Worm (Caenorhabditis elegans): ENCODE measurements around the gene F57B9.3.

F57B9.3 gene

ce11 chrIII:6903056-6903977 lies 36.3 kb upstream of the F57B9.3 start, which contains the start of the genes brc-2 and T07E3.3:
TSS of gene brc-2 (minus strand) at chrIII:6903106.
TSS of gene T07E3.3 (plus strand) at chrIII:6903877.
- no peak for TF ChIP-seq F13C5.2 (tag; optimal IDR thresholded peaks at IDR 0.05)
- no peak for TF ChIP-seq hmbx-1 (tag; optimal IDR thresholded peaks at IDR 0.05)

ce11 chrIII:6904468-6904867 lies 35.2 kb upstream of the F57B9.3 start:
- no peak for TF ChIP-seq hmg-4 (GFP tag; optimal IDR thresholded peaks at IDR 0.05)
- TF ChIP-seq F13C5.2 (tag; optimal IDR thresholded peaks at IDR 0.05) = no peak
- no peak for TF ChIP-seq B0310.2 (tag; optimal IDR thresholded peaks at IDR 0.05)
- no peak for TF ChIP-seq ets-7 (tag; optimal IDR thresholded peaks at IDR 0.05)
- TF ChIP-seq hnd-1 (tag; optimal IDR thresholded peaks at IDR 0.05) = no peak
- no peak for TF ChIP-seq sea-1 (GFP tag; conservative IDR thresholded peaks at IDR 0.05)
- no peak for TF ChIP-seq flt-1 (GFP tag; IDR thresholded peaks at IDR 0.05)
- TF ChIP-seq pes-1 (GFP tag; IDR thresholded peaks at IDR 0.05) = no peak
- no peak for TF ChIP-seq tbx-11 (GFP tag; IDR thresholded peaks at IDR 0.05)
- no peak for TF ChIP-seq aly-1 (tag; optimal IDR thresholded peaks at IDR 0.05)
- TF ChIP-seq tbx-37 (GFP tag; conservative IDR thresholded peaks at IDR 0.05) = no peak
- no peak for TF ChIP-seq tra-4 (tag; optimal IDR thresholded peaks at IDR 0.05)
- TF ChIP-seq scrt-1 (GFP tag; IDR thresholded peaks at IDR 0.05) = no peak
- no peak for TF ChIP-seq ama-1 (optimal IDR thresholded peaks at IDR 0.05)
- no peak for TF ChIP-seq ceh-13 (GFP tag; optimal IDR thresholded peaks at IDR 0.05)
- TF ChIP-seq hmbx-1 (tag; optimal IDR thresholded peaks at IDR 0.05) = no peak
- TF ChIP-seq ceh-36 (tag; optimal IDR thresholded peaks at IDR 0.05) = no peak

ce11 chrIII:6906409-6906808 lies 33.2 kb upstream of the F57B9.3 start, which contains the start of gene T07E3.2:
TSS of gene T07E3.2 (plus strand) at chrIII:6906709.
- TF ChIP-seq ceh-13 (GFP tag; optimal IDR thresholded peaks at IDR 0.05) (no peak), ama-1 (optimal IDR thresholded peaks at IDR 0.05) (no peak), ceh-36 (tag; optimal IDR thresholded peaks at IDR 0.05) (no peak), F13C5.2 (tag; optimal IDR thresholded peaks at IDR 0.05) (no peak), tra-4 (tag; optimal IDR thresholded peaks at IDR 0.05) (no peak), aly-1 (tag; optimal IDR thresholded peaks at IDR 0.05) (no peak), flt-1 (GFP tag; IDR thresholded peaks at IDR 0.05) (no peak), scrt-1 (GFP tag; IDR thresholded peaks at IDR 0.05) (no peak), tbx-37 (GFP tag; conservative IDR thresholded peaks at IDR 0.05) (no peak), tbx-11 (GFP tag; IDR thresholded peaks at IDR 0.05) (no peak), ets-7 (tag; optimal IDR thresholded peaks at IDR 0.05) (no peak), B0310.2 (tag; optimal IDR thresholded peaks at IDR 0.05) (no peak), hmg-4 (GFP tag; optimal IDR thresholded peaks at IDR 0.05) (no peak), hmbx-1 (tag; optimal IDR thresholded peaks at IDR 0.05) (no peak)

- TF ChIP-seq ceh-13 (GFP tag; optimal IDR thresholded peaks at IDR 0.05) (no peak), F13C5.2 (tag; optimal IDR thresholded peaks at IDR 0.05) (no peak), hmg-4 (GFP tag; optimal IDR thresholded peaks at IDR 0.05) (no peak), ama-1 (optimal IDR thresholded peaks at IDR 0.05) (no peak), sea-1 (GFP tag; conservative IDR thresholded peaks at IDR 0.05) (no peak), tbx-11 (GFP tag; IDR thresholded peaks at IDR 0.05) (no peak), flt-1 (GFP tag; IDR thresholded peaks at IDR 0.05) (no peak), tra-4 (tag; optimal IDR thresholded peaks at IDR 0.05) (no peak), B0310.2 (tag; optimal IDR thresholded peaks at IDR 0.05) (no peak), ets-7 (tag; optimal IDR thresholded peaks at IDR 0.05) (no peak), ceh-36 (tag; optimal IDR thresholded peaks at IDR 0.05) (no peak), aly-1 (tag; optimal IDR thresholded peaks at IDR 0.05) (no peak), hmbx-1 (tag; optimal IDR thresholded peaks at IDR 0.05) (no peak), scrt-1 (GFP tag; IDR thresholded peaks at IDR 0.05) (no peak)
Measured at ce11 chrIII:6912381-6912780, 27.2 kb upstream of the F57B9.3 start, which contains the start of gene pdf-1. TSS of gene pdf-1 (minus strand) at chrIII:6912481.

- TF ChIP-seq scrt-1 (GFP tag; IDR thresholded peaks at IDR 0.05) (no peak), aly-1 (tag; optimal IDR thresholded peaks at IDR 0.05) (no peak), pes-1 (GFP tag; IDR thresholded peaks at IDR 0.05) (no peak), ceh-36 (tag; optimal IDR thresholded peaks at IDR 0.05) (no peak), hmg-4 (GFP tag; optimal IDR thresholded peaks at IDR 0.05) (no peak), F13C5.2 (tag; optimal IDR thresholded peaks at IDR 0.05) (no peak), ceh-13 (GFP tag; optimal IDR thresholded peaks at IDR 0.05) (no peak), hmbx-1 (tag; optimal IDR thresholded peaks at IDR 0.05) (no peak), ama-1 (optimal IDR thresholded peaks at IDR 0.05) (no peak), B0310.2 (tag; optimal IDR thresholded peaks at IDR 0.05) (no peak), hnd-1 (tag; optimal IDR thresholded peaks at IDR 0.05) (no peak), flt-1 (GFP tag; IDR thresholded peaks at IDR 0.05) (no peak), tbx-37 (GFP tag; conservative IDR thresholded peaks at IDR 0.05) (no peak), tra-4 (tag; optimal IDR thresholded peaks at IDR 0.05) (no peak), sea-1 (GFP tag; conservative IDR thresholded peaks at IDR 0.05) (no peak), tbx-11 (GFP tag; IDR thresholded peaks at IDR 0.05) (no peak)
Measured at ce11 chrIII:6914840-6915239, 24.8 kb upstream of the F57B9.3 start.

ce11 chrIII:6928725-6929124 lies 10.9 kb upstream of the F57B9.3 start, which contains the start of gene flap-1:
TSS of gene flap-1 (minus strand) at chrIII:6928825.
- TF ChIP-seq aly-1 (tag; optimal IDR thresholded peaks at IDR 0.05) (no peak), sea-1 (GFP tag; conservative IDR thresholded peaks at IDR 0.05) (no peak), tbx-11 (GFP tag; IDR thresholded peaks at IDR 0.05) (no peak), hmg-4 (GFP tag; optimal IDR thresholded peaks at IDR 0.05) (no peak), ets-7 (tag; optimal IDR thresholded peaks at IDR 0.05) (no peak), B0310.2 (tag; optimal IDR thresholded peaks at IDR 0.05) (no peak), pes-1 (GFP tag; IDR thresholded peaks at IDR 0.05) (no peak), ama-1 (optimal IDR thresholded peaks at IDR 0.05) (no peak), tra-4 (tag; optimal IDR thresholded peaks at IDR 0.05) (no peak), hmbx-1 (tag; optimal IDR thresholded peaks at IDR 0.05) (no peak), tbx-37 (GFP tag; conservative IDR thresholded peaks at IDR 0.05) (no peak), F13C5.2 (tag; optimal IDR thresholded peaks at IDR 0.05) (no peak), scrt-1 (GFP tag; IDR thresholded peaks at IDR 0.05) (no peak), hnd-1 (tag; optimal IDR thresholded peaks at IDR 0.05) (no peak), ceh-13 (GFP tag; optimal IDR thresholded peaks at IDR 0.05) (no peak)
